Fruit fly (Drosophila melanogaster) whole organism, prepupa: ENCODE results near the gene Argk2.

Experiments
- Eip93F ChIP-seq: fragments of 200-800 bp; sonication (Bioruptor generic); optimal IDR thresholded peaks from 2 replicates; lab custom pipeline; 2016; ENCODE audit warnings: missing biosample characterization, mild to moderate bottlenecking, missing genetic modification characterization
- Gug ChIP-seq: fragments of 200-800 bp; sonication (Bioruptor generic); IDR thresholded peaks from 2 replicates; pipeline ENCODE4 v1.3.6; 2022; ENCODE audit warnings: missing biosample characterization, missing genetic modification characterization

DNA sequence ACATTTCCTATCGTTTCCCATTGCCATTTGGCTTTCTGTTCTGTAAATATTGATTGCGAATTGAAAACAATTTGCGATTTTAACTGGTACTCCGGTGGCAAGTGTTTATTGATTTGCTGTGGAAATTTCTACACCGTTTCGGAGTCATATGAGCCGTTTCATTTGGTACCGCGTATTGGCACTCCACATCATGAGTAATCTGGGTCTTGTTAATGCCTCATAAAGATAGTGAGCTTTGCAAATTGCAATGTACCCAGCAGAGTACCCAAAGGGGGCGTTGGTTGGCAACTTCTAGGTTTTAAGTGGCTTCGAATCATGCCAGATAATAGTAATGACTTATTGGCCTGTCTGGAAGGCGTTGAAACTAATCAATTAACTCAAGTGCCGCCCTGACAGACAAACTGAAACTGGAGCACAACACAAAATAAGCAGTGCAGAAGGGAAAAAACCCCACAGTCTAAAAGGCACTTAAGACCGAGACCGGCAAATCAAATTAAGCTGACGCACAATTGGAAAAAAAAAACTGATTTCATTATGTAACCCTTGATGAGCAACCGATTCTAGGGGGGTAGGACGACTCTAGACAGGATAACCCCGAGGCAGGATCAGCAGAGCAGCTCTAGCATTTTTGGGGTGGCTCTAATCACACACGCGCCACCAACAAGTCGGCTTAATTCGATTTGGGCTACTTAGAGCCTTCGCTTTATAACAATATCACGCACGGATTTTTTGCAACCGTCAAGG lies 5.7 kb downstream of the Argk2 start:
- TF ChIP-seq Eip93F (GFP tag; lab: Kevin White, UChicago) (no peak), Gug (GFP tag; lab: Robert Waterston, UW) (no peak)
